Worm (Caenorhabditis elegans): ENCODE results near the gene vrk-1.

ce11 chrII:5933962-5934422 is 12.2 kb downstream of the vrk-1 start:
- TF ChIP-seq nhr-237 (tag; optimal IDR thresholded peaks at IDR 0.05) (no peak), snpc-4 (tag; optimal IDR thresholded peaks at IDR 0.05) (no peak), ztf-4 (tag; optimal IDR thresholded peaks at IDR 0.05) (no peak), nhr-6 (tag; optimal IDR thresholded peaks at IDR 0.05) (no peak), ZK546.5 (tag; optimal IDR thresholded peaks at IDR 0.05) (no peak), alr-1 (tag; optimal IDR thresholded peaks at IDR 0.05) (no peak), nhr-12 (tag; optimal IDR thresholded peaks at IDR 0.05) (no peak), aly-2 (tag; optimal IDR thresholded peaks at IDR 0.05) (no peak), peb-1 (tag; optimal IDR thresholded peaks at IDR 0.05) (no peak), unc-39 (tag; optimal IDR thresholded peaks at IDR 0.05) (no peak), crh-2 (tag; optimal IDR thresholded peaks at IDR 0.05) (no peak)

All from whole organism, L2 larva.